5 worm cellular contexts compared by ENCODE assay signal in the genomic region with DNA sequence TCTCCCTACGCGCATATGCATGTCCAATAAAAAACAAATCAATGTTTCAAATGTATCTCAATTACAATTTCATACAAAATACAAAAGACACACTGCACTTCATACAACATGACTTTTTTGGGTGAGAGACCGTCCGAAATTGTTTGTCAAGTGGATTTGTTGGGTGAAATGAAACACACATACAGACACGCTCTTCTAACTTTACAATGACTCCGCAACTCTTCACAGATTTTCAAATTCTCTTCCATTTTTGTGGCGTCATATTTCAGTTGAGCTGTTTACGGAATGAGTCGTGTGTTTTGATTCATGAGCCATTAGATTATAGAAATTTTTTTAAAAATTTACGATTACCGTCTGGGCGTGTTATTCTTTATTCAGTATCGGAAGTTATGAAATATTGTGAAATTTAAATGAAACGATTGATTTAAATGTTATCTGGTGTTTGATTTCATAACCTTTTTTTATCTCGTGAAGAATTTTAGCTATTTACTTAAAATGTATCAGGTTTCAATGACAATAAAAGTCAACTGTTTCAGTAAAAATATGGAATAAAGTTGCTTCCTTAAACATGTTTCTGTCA.
TF ChIP-seq lines count a peak whose summit lies in the region.

No protein-coding gene starts in this region.

TF ChIP-seq in whole organism, L1 larva, 84 proteins besides CTCF, POLR2A, EP300 and RAD21:
- TF ChIP-seq efl-1 (optimal IDR thresholded peaks at IDR 0.05; lab: Kevin White, UChicago) (no peak), efl-1 (GFP tag; optimal IDR thresholded peaks at IDR 0.05 in 1 of 2; lab: Kevin White, UChicago) (no peak), lin-14 (GFP tag; optimal IDR thresholded peaks at IDR 0.05; lab: Kevin White, UChicago) (peak; percentile 8), lin-35 (GFP tag; optimal IDR thresholded peaks at IDR 0.05; lab: Kevin White, UChicago) (no peak), skn-1 (tag; optimal IDR thresholded peaks at IDR 0.05; lab: Kevin White, UChicago) (peak; percentile 38), nhr-90 (tag; optimal IDR thresholded peaks at IDR 0.05; lab: Kevin White, UChicago; ENCODE audit: poor library complexity) (no peak), ceh-88 (GFP tag; IDR thresholded peaks at IDR 0.05; lab: Robert Waterston, UW) (0 out of 2 replicates have a peak, but pooled peaks have one; percentile 22), nhr-12 (tag; optimal IDR thresholded peaks at IDR 0.05; lab: Kevin White, UChicago) (no peak)

TF ChIP-seq in whole organism, L2 larva, 48 proteins besides CTCF, POLR2A, EP300 and RAD21:
- peak; percentile 23 for TF ChIP-seq C34F6.9 (tag; optimal IDR thresholded peaks at IDR 0.05; lab: Kevin White, UChicago)
- no peak for TF ChIP-seq unc-62 (GFP tag; optimal IDR thresholded peaks at IDR 0.05; lab: Kevin White, UChicago)
- TF ChIP-seq nhr-25 (tag; optimal IDR thresholded peaks at IDR 0.05; lab: Kevin White, UChicago): peak; percentile 12
- TF ChIP-seq nhr-12 (tag; optimal IDR thresholded peaks at IDR 0.05; lab: Kevin White, UChicago): no peak
- TF ChIP-seq nhr-21 (tag; optimal IDR thresholded peaks at IDR 0.05; lab: Kevin White, UChicago): no peak
- TF ChIP-seq Y55F3AM.14 (GFP tag; optimal IDR thresholded peaks at IDR 0.05; lab: Kevin White, UChicago): peak; percentile 50
- TF ChIP-seq lsy-2 (tag; optimal IDR thresholded peaks at IDR 0.05; lab: Kevin White, UChicago): peak in 1 of 2 experiments; percentile 4
- TF ChIP-seq blmp-1 (tag; optimal IDR thresholded peaks at IDR 0.05; lab: Kevin White, UChicago; ENCODE audit: insufficient read depth): no peak
- peak; percentile 65 for TF ChIP-seq nhr-129 (tag; optimal IDR thresholded peaks at IDR 0.05; lab: Kevin White, UChicago)
- TF ChIP-seq ama-1 (optimal IDR thresholded peaks at IDR 0.05; lab: Kevin White, UChicago): peak; percentile 87
- no peak for TF ChIP-seq fos-1 (tag; optimal IDR thresholded peaks at IDR 0.05; lab: Kevin White, UChicago)
- no peak for TF ChIP-seq R02D3.7 (tag; optimal IDR thresholded peaks at IDR 0.05; lab: Kevin White, UChicago)

TF ChIP-seq in whole organism, L3 larva, 47 proteins besides CTCF, POLR2A, EP300 and RAD21:
- TF ChIP-seq mml-1 (tag; optimal IDR thresholded peaks at IDR 0.05; lab: Kevin White, UChicago) (no peak), daf-12 (tag; optimal IDR thresholded peaks at IDR 0.05; lab: Kevin White, UChicago) (no peak), jun-1 (tag; optimal IDR thresholded peaks at IDR 0.05; lab: Kevin White, UChicago) (no peak), elt-1 (tag; optimal IDR thresholded peaks at IDR 0.05; lab: Kevin White, UChicago) (no peak), skn-1 (tag; optimal IDR thresholded peaks at IDR 0.05; lab: Kevin White, UChicago) (no peak), R02D3.7 (tag; optimal IDR thresholded peaks at IDR 0.05; lab: Kevin White, UChicago) (no peak), eor-1 (tag; optimal IDR thresholded peaks at IDR 0.05; lab: Kevin White, UChicago) (peak in 1 of 2 experiments; percentile 22), lin-39 (tag; optimal IDR thresholded peaks at IDR 0.05; lab: Kevin White, UChicago) (no peak), nhr-43 (tag; optimal IDR thresholded peaks at IDR 0.05; lab: Kevin White, UChicago; ENCODE audit: poor library complexity, severe bottlenecking) (no peak), egl-27 (tag; optimal IDR thresholded peaks at IDR 0.05; lab: Kevin White, UChicago) (no peak), pha-4 (tag; optimal IDR thresholded peaks at IDR 0.05; lab: Kevin White, UChicago) (peak; percentile 46), ama-1 (optimal IDR thresholded peaks at IDR 0.05; lab: Kevin White, UChicago) (peak; percentile 95), nfya-1 (tag; optimal IDR thresholded peaks at IDR 0.05; lab: Kevin White, UChicago; ENCODE audit: insufficient read depth) (no peak), ztf-11 (tag; optimal IDR thresholded peaks at IDR 0.05; lab: Kevin White, UChicago) (no peak), nhr-11 (tag; optimal IDR thresholded peaks at IDR 0.05; lab: Kevin White, UChicago) (no peak), elt-3 (tag; optimal IDR thresholded peaks at IDR 0.05; lab: Kevin White, UChicago) (no peak), nhr-67 (tag; optimal IDR thresholded peaks at IDR 0.05; lab: Kevin White, UChicago) (no peak)

TF ChIP-seq in whole organism, L4 larva, 104 proteins besides CTCF, POLR2A, EP300 and RAD21:
- TF ChIP-seq nhr-28 (tag; optimal IDR thresholded peaks at IDR 0.05; lab: Kevin White, UChicago) (peak; percentile 20), zip-2 (tag; optimal IDR thresholded peaks at IDR 0.05; lab: Kevin White, UChicago) (peak; percentile 86), gei-8 (GFP tag; optimal IDR thresholded peaks at IDR 0.05; lab: Kevin White, UChicago) (no peak), hif-1 (tag; optimal IDR thresholded peaks at IDR 0.05; lab: Kevin White, UChicago) (peak in 1 of 2 experiments; percentile 23), F44E2.7 (GFP tag; IDR thresholded peaks at IDR 0.05; lab: Robert Waterston, UW) (no peak), madf-9 (GFP tag; conservative IDR thresholded peaks at IDR 0.05; lab: Robert Waterston, UW) (no peak), sdz-12 (GFP tag; optimal IDR thresholded peaks at IDR 0.05; lab: Kevin White, UChicago) (no peak), saeg-2 (GFP tag; IDR thresholded peaks at IDR 0.05; lab: Robert Waterston, UW) (no peak), aha-1 (tag; lab: Kevin White, UChicago) (peak; percentile 89), mxl-2 (GFP tag; conservative IDR thresholded peaks at IDR 0.05; lab: Robert Waterston, UW) (no peak), ama-1 (optimal IDR thresholded peaks at IDR 0.05; lab: Kevin White, UChicago) (peak; percentile 93), egl-27 (tag; optimal IDR thresholded peaks at IDR 0.05; lab: Kevin White, UChicago) (no peak), mep-1 (tag; optimal IDR thresholded peaks at IDR 0.05; lab: Kevin White, UChicago) (peak; percentile 56), lin-13 (GFP tag; optimal IDR thresholded peaks at IDR 0.05; lab: Kevin White, UChicago) (no peak), hlh-30 (tag; optimal IDR thresholded peaks at IDR 0.05; lab: Kevin White, UChicago; ENCODE audit: insufficient read depth) (peak; percentile 6), lsy-2 (tag; optimal IDR thresholded peaks at IDR 0.05; lab: Kevin White, UChicago) (peak in 1 of 2 experiments; percentile 20), duxl-1 (tag; optimal IDR thresholded peaks at IDR 0.05; lab: Kevin White, UChicago; ENCODE audit: poor library complexity) (no peak), hlh-11 (tag; optimal IDR thresholded peaks at IDR 0.05; lab: Kevin White, UChicago) (no peak)

TF ChIP-seq in whole organism, young adult, 124 proteins besides CTCF, POLR2A, EP300 and RAD21 (continues in another document):
- TF ChIP-seq nhr-90 (tag; optimal IDR thresholded peaks at IDR 0.05; lab: Kevin White, UChicago) (no peak), T07F8.4 (tag; optimal IDR thresholded peaks at IDR 0.05; lab: Kevin White, UChicago) (no peak), lin-26 (GFP tag; IDR thresholded peaks at IDR 0.05; lab: Robert Waterston, UW) (no peak), aptf-2 (GFP tag; conservative IDR thresholded peaks at IDR 0.05; lab: Robert Waterston, UW) (no peak), snpc-4 (GFP tag; optimal IDR thresholded peaks at IDR 0.05; lab: Kevin White, UChicago) (no peak), snpc-4 (tag; optimal IDR thresholded peaks at IDR 0.05; lab: Kevin White, UChicago) (no peak), B0035.1 (tag; optimal IDR thresholded peaks at IDR 0.05; lab: Kevin White, UChicago) (peak; percentile 15), ccch-3 (GFP tag; optimal IDR thresholded peaks at IDR 0.05; lab: Kevin White, UChicago) (no peak), ceh-27 (GFP tag; optimal IDR thresholded peaks at IDR 0.05; lab: Kevin White, UChicago) (peak; percentile 4), tbp1 (GFP tag; optimal IDR thresholded peaks at IDR 0.05; lab: Kevin White, UChicago) (no peak), F10E7.11 (tag; optimal IDR thresholded peaks at IDR 0.05; lab: Kevin White, UChicago) (no peak), attf-3 (GFP tag; conservative IDR thresholded peaks at IDR 0.05; lab: Robert Waterston, UW) (no peak), ztf-26 (tag; optimal IDR thresholded peaks at IDR 0.05; lab: Kevin White, UChicago) (no peak), unc-130 (GFP tag; optimal IDR thresholded peaks at IDR 0.05; lab: Kevin White, UChicago) (no peak), lin-40 (tag; optimal IDR thresholded peaks at IDR 0.05; lab: Kevin White, UChicago) (no peak), Y79H2A.3 (GFP tag; conservative IDR thresholded peaks at IDR 0.05; lab: Robert Waterston, UW) (no peak), tlf-1 (GFP tag; optimal IDR thresholded peaks at IDR 0.05; lab: Kevin White, UChicago) (no peak), F23B12.7 (tag; optimal IDR thresholded peaks at IDR 0.05; lab: Kevin White, UChicago; ENCODE audit: insufficient read depth) (no peak), nfya-1 (tag; optimal IDR thresholded peaks at IDR 0.05; lab: Kevin White, UChicago; ENCODE audit: borderline replicate concordance, insufficient read depth) (no peak), Y53F4B.3 (GFP tag; IDR thresholded peaks at IDR 0.05; lab: Robert Waterston, UW) (no peak), egl-44 (GFP tag; IDR thresholded peaks at IDR 0.05; lab: Robert Waterston, UW) (no peak), lin-54 (GFP tag; optimal IDR thresholded peaks at IDR 0.05; lab: Kevin White, UChicago) (no peak), cebp-2 (GFP tag; IDR thresholded peaks at IDR 0.05; lab: Robert Waterston, UW) (no peak), ceh-91 (GFP tag; IDR thresholded peaks at IDR 0.05; lab: Robert Waterston, UW) (no peak), snpc-1.3 (tag; optimal IDR thresholded peaks at IDR 0.05; lab: Kevin White, UChicago; ENCODE audit: insufficient read depth) (no peak), ZK185.1 (tag; optimal IDR thresholded peaks at IDR 0.05; lab: Kevin White, UChicago; ENCODE audit: poor library complexity, severe bottlenecking) (peak; percentile 8), zim-3 (tag; optimal IDR thresholded peaks at IDR 0.05; lab: Kevin White, UChicago) (no peak), Y53G8AR.9 (GFP tag; conservative IDR thresholded peaks at IDR 0.05; lab: Robert Waterston, UW) (no peak), rec-8 (tag; optimal IDR thresholded peaks at IDR 0.05; lab: Kevin White, UChicago) (no peak), hmg-1.2 (GFP tag; IDR thresholded peaks at IDR 0.05; lab: Robert Waterston, UW) (no peak), rpc-1 (optimal IDR thresholded peaks at IDR 0.05; lab: Kevin White, UChicago) (no peak), rpc-1 (tag; optimal IDR thresholded peaks at IDR 0.05; lab: Kevin White, UChicago) (no peak), egl-18 (GFP tag; IDR thresholded peaks at IDR 0.05; lab: Robert Waterston, UW) (no peak), nhr-120 (GFP tag; IDR thresholded peaks at IDR 0.05; lab: Robert Waterston, UW) (no peak), cebp-1 (GFP tag; IDR thresholded peaks at IDR 0.05; lab: Robert Waterston, UW) (peak; percentile 51), cebp-1 (tag; optimal IDR thresholded peaks at IDR 0.05; lab: Kevin White, UChicago) (peak; percentile 85), pbrm-1 (GFP tag; IDR thresholded peaks at IDR 0.05; lab: Robert Waterston, UW) (no peak), ceh-40 (GFP tag; IDR thresholded peaks at IDR 0.05; lab: Robert Waterston, UW) (no peak)
